Worm (Caenorhabditis elegans): ENCODE measurements around the gene clik-2.

ce11 chrX:7645313-7645712 lies 43.7 kb downstream of the clik-2 start, which contains the start of gene F26A10.2:
- TF ChIP-seq alr-1 (tag; optimal IDR thresholded peaks at IDR 0.05) (no peak), nhr-77 (tag; optimal IDR thresholded peaks at IDR 0.05) (no peak), F13H6.1 (tag; optimal IDR thresholded peaks at IDR 0.05) (no peak), lsy-2 (tag; optimal IDR thresholded peaks at IDR 0.05) (no peak), lin-13 (GFP tag; optimal IDR thresholded peaks at IDR 0.05) (no peak), ama-1 (optimal IDR thresholded peaks at IDR 0.05) (no peak), sem-4 (tag; optimal IDR thresholded peaks at IDR 0.05) (no peak), mdl-1 (tag; optimal IDR thresholded peaks at IDR 0.05) (no peak)

All from whole organism, L2 larva.